Fruit fly (Drosophila melanogaster) whole organism, embryonic: ENCODE data around the gene Cnep1r2.
A peak's percentile ranks its signal among the peaks of the same experiment; 100 is the strongest.

Experiments used
- Abd-B ChIP-seq: fragments of 200-800 bp; sonication (Bioruptor generic); optimal IDR thresholded peaks from 2 replicates; lab custom pipeline; 2018; ENCODE audit warnings: missing biosample characterization, mild to moderate bottlenecking, missing genetic modification characterization, moderate library complexity
- Blimp-1 ChIP-seq: fragments of 200-800 bp; sonication (Bioruptor generic); optimal IDR thresholded peaks from 3 replicates; lab custom pipeline; 2018; ENCODE audit warnings: missing biosample characterization, missing genetic modification characterization, mild to moderate bottlenecking, moderate library complexity, missing genetic modification reagents
- CG10267 ChIP-seq: fragments of 200-800 bp; sonication (Bioruptor generic); optimal IDR thresholded peaks from 2 replicates; lab custom pipeline; 2018; ENCODE audit warnings: missing biosample characterization, mild to moderate bottlenecking, missing genetic modification characterization, moderate library complexity
- CG11085 ChIP-seq: fragments of 200-800 bp; sonication (Bioruptor generic); IDR thresholded peaks from 2 replicates; pipeline ENCODE4 v1.3.6; 2022; ENCODE audit warnings: missing biosample characterization, missing genetic modification characterization
- CG11504 ChIP-seq: fragments of 200-800 bp; sonication (Bioruptor generic); optimal IDR thresholded peaks from 3 replicates; lab custom pipeline; 2019; ENCODE audit warnings: missing biosample characterization, mild to moderate bottlenecking, missing genetic modification characterization, moderate library complexity
- CG12236 ChIP-seq: fragments of 200-800 bp; sonication (Bioruptor generic); optimal IDR thresholded peaks from 2 replicates; lab custom pipeline; 2016; ENCODE audit warnings: missing biosample characterization, missing genetic modification characterization
- CG15479 ChIP-seq: fragments of 200-800 bp; sonication (Bioruptor generic); optimal IDR thresholded peaks from 3 replicates; lab custom pipeline; 2019; ENCODE audit warnings: missing biosample characterization, mild to moderate bottlenecking, missing genetic modification characterization, moderate library complexity
- CG17361 ChIP-seq: fragments of 200-800 bp; sonication (Bioruptor generic); IDR thresholded peaks from 3 replicates; pipeline ENCODE4 v1.3.6; 2022; ENCODE audit warnings: missing biosample characterization, missing genetic modification characterization
- CG18476 ChIP-seq: fragments of 200-800 bp; sonication (Bioruptor generic); optimal IDR thresholded peaks from 2 replicates; lab custom pipeline; 2016; ENCODE audit warnings: missing biosample characterization, mild to moderate bottlenecking, missing genetic modification characterization
- CG18599 ChIP-seq: fragments of 200-800 bp; sonication (Bioruptor generic); optimal IDR thresholded peaks from 3 replicates; lab custom pipeline; 2017; ENCODE audit warnings: missing biosample characterization, missing genetic modification characterization, mild to moderate bottlenecking, moderate library complexity, missing genetic modification reagents
- CG2202 ChIP-seq: fragments of 200-800 bp; sonication (Bioruptor generic); optimal IDR thresholded peaks from 2 replicates; lab custom pipeline; 2018; ENCODE audit warnings: missing biosample characterization, mild to moderate bottlenecking, missing genetic modification characterization
- CG2712 ChIP-seq: fragments of 200-800 bp; optimal IDR thresholded peaks from 3 replicates; lab custom pipeline; 2019; ENCODE audit warnings: missing biosample characterization, mild to moderate bottlenecking, missing genetic modification characterization, moderate library complexity
- CG4328 ChIP-seq: fragments of 200-800 bp; sonication (Bioruptor generic); optimal IDR thresholded peaks from 3 replicates; lab custom pipeline; 2017; ENCODE audit warnings: missing biosample characterization, missing genetic modification reagents, missing genetic modification characterization
- CG4617 ChIP-seq: fragments of 200-800 bp; sonication (Bioruptor generic); optimal IDR thresholded peaks from 3 replicates; lab custom pipeline; 2016; ENCODE audit warnings: missing biosample characterization, missing genetic modification characterization, borderline replicate concordance
- CG6813 ChIP-seq: fragments of 200-800 bp; sonication (Bioruptor generic); optimal IDR thresholded peaks from 2 replicates; lab custom pipeline; 2017; ENCODE audit warnings: missing biosample characterization, missing genetic modification characterization, mild to moderate bottlenecking, moderate library complexity, missing genetic modification reagents
- CG7839 ChIP-seq: fragments of 200-800 bp; sonication (Bioruptor generic); optimal IDR thresholded peaks from 3 replicates; lab custom pipeline; 2018; ENCODE audit warnings: missing biosample characterization, mild to moderate bottlenecking, missing genetic modification characterization, moderate library complexity
- CG8290 ChIP-seq, 3 experiments: fragments of 200-800 bp; sonication (Bioruptor generic); optimal IDR thresholded peaks; 2 replicates each; lab custom pipeline; 2016 to 2019; ENCODE audit warnings: missing biosample characterization in 3 of 3, missing genetic modification characterization in 3 of 3, mild to moderate bottlenecking in 2 of 3, moderate library complexity in 1 of 3
- HLHmδ ChIP-seq: fragments of 200-800 bp; sonication (Bioruptor generic); optimal IDR thresholded peaks from 2 replicates; lab custom pipeline; 2018; ENCODE audit warnings: missing biosample characterization, mild to moderate bottlenecking, missing genetic modification characterization, moderate library complexity
- Hey ChIP-seq: fragments of 200-800 bp; sonication (Bioruptor generic); optimal IDR thresholded peaks from 3 replicates; lab custom pipeline; 2018; ENCODE audit warnings: missing biosample characterization, mild to moderate bottlenecking, missing genetic modification characterization
- Hr51 ChIP-seq, 2 experiments: fragments of 200-800 bp; sonication (Bioruptor generic); optimal IDR thresholded peaks; 2 replicates in 1 of 2; 3 replicates in 1 of 2; lab custom pipeline; 2016 to 2018; ENCODE audit warnings: missing biosample characterization in 2 of 2, missing genetic modification characterization in 2 of 2, mild to moderate bottlenecking in 1 of 2, moderate library complexity in 1 of 2
- Jarid2 ChIP-seq: fragments of 200-800 bp; sonication (Bioruptor generic); optimal IDR thresholded peaks from 3 replicates; lab custom pipeline; 2017; ENCODE audit warnings: mild to moderate bottlenecking, missing biosample characterization, missing genetic modification reagents, missing genetic modification characterization
- Kr ChIP-seq: fragments of 200-800 bp; sonication (Bioruptor generic); optimal IDR thresholded peaks from 2 replicates; lab custom pipeline; 2017; ENCODE audit warnings: missing biosample characterization, mild to moderate bottlenecking, missing genetic modification characterization
- MBD-R2 ChIP-seq: fragments of 200-800 bp; sonication (Bioruptor generic); IDR thresholded peaks from 2 replicates; pipeline ENCODE4 v1.3.6; 2022; ENCODE audit warnings: missing biosample characterization, missing genetic modification characterization
- Med ChIP-seq: fragments of 200-800 bp; sonication (Bioruptor generic); peaks from one replicate; lab custom pipeline; 2016; ENCODE audit warnings: missing biosample characterization, missing genetic modification characterization, mild to moderate bottlenecking, inconsistent platforms, moderate library complexity
- Mes4 ChIP-seq: fragments of 200-800 bp; sonication (Bioruptor generic); optimal IDR thresholded peaks from 2 replicates; lab custom pipeline; 2016; ENCODE audit warnings: missing biosample characterization, missing genetic modification characterization
- Oli ChIP-seq: fragments of 200-800 bp; sonication (Bioruptor generic); optimal IDR thresholded peaks from 2 replicates; lab custom pipeline; 2018; ENCODE audit warnings: missing biosample characterization, mild to moderate bottlenecking, missing genetic modification characterization, moderate library complexity
- PHDP ChIP-seq: fragments of 200-800 bp; sonication (Bioruptor generic); optimal IDR thresholded peaks from 3 replicates; lab custom pipeline; 2018; ENCODE audit warnings: missing biosample characterization, mild to moderate bottlenecking, missing genetic modification characterization, moderate library complexity
- Sox100B ChIP-seq: fragments of 200-800 bp; sonication (Bioruptor generic); optimal IDR thresholded peaks from 3 replicates; lab custom pipeline; 2018; ENCODE audit warnings: missing biosample characterization, mild to moderate bottlenecking, missing genetic modification characterization
- Sox102F ChIP-seq: fragments of 200-800 bp; sonication (Bioruptor generic); optimal IDR thresholded peaks from 2 replicates; lab custom pipeline; 2018; ENCODE audit warnings: missing biosample characterization, mild to moderate bottlenecking, missing genetic modification characterization, moderate library complexity
- Stat92E ChIP-seq, 3 experiments: fragments of >200 bp in 2 of 3; fragments of 200-800 bp in 1 of 3; sonication (Bioruptor generic) in 1 of 3; optimal IDR thresholded peaks; 2 replicates each; lab custom pipeline; 2017 to 2019; ENCODE audit warnings: missing biosample characterization in 3 of 3, missing genetic modification characterization in 3 of 3, mild to moderate bottlenecking in 1 of 3, moderate library complexity in 1 of 3
- Xrp1 ChIP-seq: fragments of 200-800 bp; sonication (Bioruptor generic); IDR thresholded peaks from 2 replicates; pipeline ENCODE4 v1.3.6; 2022; ENCODE audit warnings: missing biosample characterization, missing genetic modification characterization
- bsh ChIP-seq, 2 experiments: fragments of 200-800 bp; sonication (Bioruptor generic); optimal IDR thresholded peaks; 2 replicates each; lab custom pipeline; 2017 to 2018; ENCODE audit warnings: mild to moderate bottlenecking in 2 of 2, missing biosample characterization in 2 of 2, missing genetic modification characterization in 2 of 2, moderate library complexity in 1 of 2
- cg ChIP-seq: fragments of 200-800 bp; sonication (Bioruptor generic); optimal IDR thresholded peaks from 3 replicates; lab custom pipeline; 2019; ENCODE audit warnings: missing biosample characterization, mild to moderate bottlenecking, missing genetic modification characterization, moderate library complexity
- ci ChIP-seq: fragments of 200-800 bp; sonication (Bioruptor generic); IDR thresholded peaks from 3 replicates; pipeline ENCODE4 v1.3.6; 2022; ENCODE audit warnings: missing biosample characterization, missing genetic modification characterization
- dmrt11E ChIP-seq: fragments of 200-800 bp; sonication (Bioruptor generic); optimal IDR thresholded peaks from 3 replicates; lab custom pipeline; 2018; ENCODE audit warnings: missing biosample characterization, mild to moderate bottlenecking, missing genetic modification characterization, moderate library complexity
- fu2 ChIP-seq: fragments of 200-800 bp; sonication (Bioruptor generic); optimal IDR thresholded peaks from 2 replicates; lab custom pipeline; 2016; ENCODE audit warnings: missing biosample characterization, missing genetic modification characterization
- gem ChIP-seq: fragments of 200-800 bp; sonication (Bioruptor generic); optimal IDR thresholded peaks from 2 replicates; lab custom pipeline; 2019; ENCODE audit warnings: missing biosample characterization, mild to moderate bottlenecking, missing genetic modification characterization, moderate library complexity
- grau ChIP-seq: fragments of 200-800 bp; optimal IDR thresholded peaks from 3 replicates; lab custom pipeline; 2019; ENCODE audit warnings: missing biosample characterization, mild to moderate bottlenecking, missing genetic modification characterization, moderate library complexity
- pan ChIP-seq, 4 experiments: fragments of >200 bp in 3 of 4; fragments of 200-800 bp in 1 of 4; sonication (Bioruptor generic) in 1 of 4; optimal IDR thresholded peaks in 3 of 4; IDR thresholded peaks in 1 of 4; 2 replicates each; pipeline versions ENCODE4 v1.3.6 to Lab custom; 2017 to 2022; ENCODE audit warnings: missing biosample characterization in 2 of 4, missing genetic modification characterization in 2 of 4, mixed read lengths in 1 of 4
- prd ChIP-seq, 3 experiments: fragments of >200 bp in 2 of 3; fragments of 200-800 bp in 1 of 3; sonication (Bioruptor generic) in 1 of 3; optimal IDR thresholded peaks in 2 of 3; IDR thresholded peaks in 1 of 3; 2 replicates in 2 of 3; 3 replicates in 1 of 3; pipeline versions ENCODE4 v1.3.6 to Lab custom; 2017 to 2022; ENCODE audit warnings: missing biosample characterization in 1 of 3, missing genetic modification characterization in 1 of 3
- run ChIP-seq: fragments of 200-800 bp; sonication (Bioruptor generic); optimal IDR thresholded peaks from 3 replicates; lab custom pipeline; 2018; ENCODE audit warnings: missing biosample characterization, mild to moderate bottlenecking, missing genetic modification characterization
- sqz ChIP-seq: fragments of 200-800 bp; sonication (Bioruptor generic); optimal IDR thresholded peaks from 3 replicates; lab custom pipeline; 2018; ENCODE audit warnings: missing biosample characterization, mild to moderate bottlenecking, missing genetic modification characterization
- sr ChIP-seq: fragments of 200-800 bp; sonication (Bioruptor generic); IDR thresholded peaks from 3 replicates; pipeline ENCODE4 v1.3.6; 2022; ENCODE audit warnings: missing biosample characterization, missing genetic modification characterization
- ssp ChIP-seq: fragments of 200-800 bp; sonication (Bioruptor generic); IDR thresholded peaks from 2 replicates; pipeline ENCODE4 v1.3.6; 2022; ENCODE audit warnings: missing biosample characterization, missing genetic modification characterization
- tx ChIP-seq: fragments of 200-800 bp; sonication (Bioruptor generic); optimal IDR thresholded peaks from 2 replicates; lab custom pipeline; 2016; ENCODE audit warnings: missing biosample characterization, missing genetic modification characterization

The Cnep1r2 gene

DNA sequence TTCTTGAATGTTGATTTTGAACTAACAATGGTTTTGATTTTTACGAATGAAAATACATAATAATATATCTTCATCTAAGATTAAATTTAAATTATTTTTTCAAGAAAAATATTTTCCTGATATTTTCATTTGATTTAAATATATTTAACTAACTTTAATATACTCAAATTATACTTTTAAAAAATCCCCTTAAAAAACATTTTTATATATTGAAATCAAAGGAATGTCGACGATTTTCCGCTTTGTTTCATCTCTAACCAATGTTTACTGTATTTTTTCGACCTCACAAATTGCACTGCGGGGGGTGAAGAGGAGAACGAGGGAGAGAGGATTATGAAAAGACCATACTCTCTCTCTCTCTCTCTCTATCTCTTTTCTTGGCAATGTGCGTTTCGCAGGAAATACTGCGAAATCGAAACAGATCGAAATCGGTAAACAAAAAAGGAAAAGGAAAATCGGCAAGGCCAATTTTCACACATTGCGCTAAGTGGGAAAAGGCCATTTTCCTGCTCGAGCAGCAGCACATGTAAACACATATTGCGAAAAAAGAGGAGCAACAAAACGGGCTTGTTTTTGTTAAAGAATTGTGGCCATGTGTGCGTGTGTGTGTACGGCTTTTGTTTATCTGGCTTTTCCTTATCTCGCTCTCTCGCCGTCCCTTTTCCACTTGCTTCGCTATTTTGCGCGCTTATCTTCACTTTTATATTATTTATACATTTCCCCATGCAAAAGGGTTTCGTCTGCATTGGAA is 22.2 kb downstream of the Cnep1r2 start (continued):
- peak; percentile 96 for TF ChIP-seq CG15479
- peak; percentile 11 for TF ChIP-seq CG10267 (tag; lab: Kevin White, UChicago)
- peak; percentile 27; the same call in 1 of the 3 replicates for TF ChIP-seq ci
- peak; percentile 23 for TF ChIP-seq Sox100B (GFP tag; lab: Kevin White, UChicago)
- no peak for TF ChIP-seq MBD-R2 (GFP tag; lab: Robert Waterston, UW)
- TF ChIP-seq Oli (tag; lab: Kevin White, UChicago): peak; percentile 7
- no peak for TF ChIP-seq Abd-B (GFP tag; lab: Kevin White, UChicago)
- TF ChIP-seq HLHmδ (GFP tag; lab: Kevin White, UChicago): no peak
- peak; percentile 39; the same call in 1 of the 2 replicates for TF ChIP-seq Xrp1 (GFP tag; lab: Robert Waterston, UW)
- TF ChIP-seq Jarid2: no peak
- TF ChIP-seq CG17361: 0 out of 3 replicates have a peak, but pooled peaks have one; percentile 26
- TF ChIP-seq CG7839 (tag; lab: Kevin White, UChicago): peak; percentile 23
- peak; percentile 23 for TF ChIP-seq CG18599 (GFP tag; lab: Kevin White, UChicago)
- no peak for TF ChIP-seq CG2202
- TF ChIP-seq tx (GFP tag; lab: Kevin White, UChicago): no peak
- TF ChIP-seq Mes4 (GFP tag; lab: Kevin White, UChicago): no peak
- TF ChIP-seq CG12236 (GFP tag; lab: Kevin White, UChicago): no peak
- peak; percentile 43 for TF ChIP-seq CG11504
- peak; percentile 37 for TF ChIP-seq Kr (GFP tag; lab: Kevin White, UChicago)
- no peak for TF ChIP-seq CG4328 (GFP tag; lab: Kevin White, UChicago)
- peak in 1 of 2 experiments; percentile 4 for TF ChIP-seq bsh (GFP tag; optimal IDR thresholded peaks at IDR 0.05; lab: Kevin White, UChicago)
- TF ChIP-seq CG6813 (GFP tag; lab: Kevin White, UChicago): no peak
- TF ChIP-seq CG2712 (tag; lab: Kevin White, UChicago): peak; percentile 61
- no peak for TF ChIP-seq sr (GFP tag; lab: Robert Waterston, UW)
- TF ChIP-seq CG18476 (GFP tag; lab: Kevin White, UChicago): no peak
- TF ChIP-seq fu2: no peak
- no peak for TF ChIP-seq prd (optimal IDR thresholded peaks at IDR 0.05; lab: Kevin White, UChicago)
- 0 out of 3 replicates have a peak, but pooled peaks have one; percentile 21 for TF ChIP-seq prd (GFP tag; IDR thresholded peaks at IDR 0.05; lab: Robert Waterston, UW)
- peak; percentile 62 for TF ChIP-seq cg (GFP tag; lab: Kevin White, UChicago)
- TF ChIP-seq sqz (GFP tag; lab: Kevin White, UChicago): no peak
- TF ChIP-seq CG4617: no peak
- TF ChIP-seq Hey (tag; lab: Kevin White, UChicago): no peak
- no peak for TF ChIP-seq CG11085 (GFP tag; lab: Robert Waterston, UW)
- peak; percentile 52 for TF ChIP-seq gem
- TF ChIP-seq run: no peak
- TF ChIP-seq Med (GFP tag; lab: Kevin White, UChicago): peak; percentile 57
- no peak for TF ChIP-seq pan (optimal IDR thresholded peaks at IDR 0.05; lab: Kevin White, UChicago)
- peak in 1 of 2 experiments; percentile 5 for TF ChIP-seq pan (GFP tag; optimal IDR thresholded peaks at IDR 0.05 in 1 of 2, IDR thresholded peaks at IDR 0.05 in 1 of 2)
- TF ChIP-seq Blimp-1 (GFP tag; lab: Kevin White, UChicago): peak; percentile 29
- TF ChIP-seq Stat92E (GFP tag; optimal IDR thresholded peaks at IDR 0.05; lab: Kevin White, UChicago): peak in 1 of 3 experiments; percentile 77
- TF ChIP-seq Hr51 (GFP tag; optimal IDR thresholded peaks at IDR 0.05; lab: Kevin White, UChicago): peak in 1 of 2 experiments; percentile 40
- TF ChIP-seq Sox102F (GFP tag; lab: Kevin White, UChicago): peak; percentile 25
- peak; percentile 92 for TF ChIP-seq grau (tag; lab: Kevin White, UChicago)
- TF ChIP-seq PHDP (tag; lab: Kevin White, UChicago): peak; percentile 1
- no peak for TF ChIP-seq CG8290 (GFP tag; optimal IDR thresholded peaks at IDR 0.05; lab: Kevin White, UChicago)
- TF ChIP-seq CG8290 (tag; optimal IDR thresholded peaks at IDR 0.05; lab: Kevin White, UChicago): peak in 1 of 2 experiments; percentile 4
- TF ChIP-seq ssp (GFP tag; lab: Robert Waterston, UW): no peak
- TF ChIP-seq dmrt11E (tag; lab: Kevin White, UChicago): peak; percentile 38
